Fruit fly (Drosophila melanogaster) whole organism, embryonic: ENCODE data around the gene PIP82.

Experiments used
- CG10431 ChIP-seq: fragments of 200-800 bp; sonication (Bioruptor generic); optimal IDR thresholded peaks from 3 replicates; lab custom pipeline; 2018; ENCODE audit warnings: missing biosample characterization, mild to moderate bottlenecking, missing genetic modification characterization
- CG10654 ChIP-seq: fragments of 200-800 bp; sonication (Bioruptor generic); optimal IDR thresholded peaks from 2 replicates; lab custom pipeline; 2016; ENCODE audit warnings: missing biosample characterization, missing genetic modification characterization
- CG11398 ChIP-seq: fragments of 200-800 bp; sonication (Bioruptor generic); optimal IDR thresholded peaks from 2 replicates; lab custom pipeline; 2016; ENCODE audit warnings: missing biosample characterization, missing genetic modification characterization
- CG12155 ChIP-seq: fragments of 200-800 bp; sonication (Bioruptor generic); optimal IDR thresholded peaks from 3 replicates; lab custom pipeline; 2016; ENCODE audit warnings: missing biosample characterization, missing genetic modification characterization
- CG12299 ChIP-seq: fragments of 200-800 bp; sonication (Bioruptor generic); optimal IDR thresholded peaks from 2 replicates; lab custom pipeline; 2018; ENCODE audit warnings: missing biosample characterization, mild to moderate bottlenecking, missing genetic modification characterization
- CG12744 ChIP-seq: fragments of 200-800 bp; sonication (Bioruptor generic); optimal IDR thresholded peaks from 2 replicates; lab custom pipeline; 2016; ENCODE audit warnings: missing biosample characterization, missing genetic modification characterization
- CG15696 ChIP-seq: fragments of 200-800 bp; sonication (Bioruptor generic); optimal IDR thresholded peaks from 2 replicates; lab custom pipeline; 2019; ENCODE audit warnings: missing biosample characterization, mild to moderate bottlenecking, missing genetic modification characterization, moderate library complexity
- CG1602 ChIP-seq: fragments of 200-800 bp; sonication (Bioruptor generic); optimal IDR thresholded peaks from 3 replicates; lab custom pipeline; 2016; ENCODE audit warnings: missing biosample characterization, missing genetic modification characterization
- CG16815 ChIP-seq: fragments of 200-800 bp; sonication (Bioruptor generic); optimal IDR thresholded peaks from 3 replicates; lab custom pipeline; 2017; ENCODE audit warnings: missing biosample characterization, mild to moderate bottlenecking, missing genetic modification characterization
- CG17912 ChIP-seq: fragments of 200-800 bp; sonication (Bioruptor generic); optimal IDR thresholded peaks from 2 replicates; lab custom pipeline; 2018; ENCODE audit warnings: missing biosample characterization, mild to moderate bottlenecking, missing genetic modification characterization
- CG1792 ChIP-seq: fragments of 200-800 bp; sonication (Bioruptor generic); optimal IDR thresholded peaks from 2 replicates; lab custom pipeline; 2016; ENCODE audit warnings: missing biosample characterization, missing genetic modification characterization
- CG18262 ChIP-seq: fragments of 200-800 bp; optimal IDR thresholded peaks from 3 replicates; lab custom pipeline; 2019; ENCODE audit warnings: missing biosample characterization, mild to moderate bottlenecking, missing genetic modification characterization, moderate library complexity
- CG2875 ChIP-seq: fragments of 200-800 bp; sonication (Bioruptor generic); optimal IDR thresholded peaks from 2 replicates; lab custom pipeline; 2017; ENCODE audit warnings: missing biosample characterization, mild to moderate bottlenecking, missing genetic modification characterization, missing genetic modification reagents
- CG43689 ChIP-seq: fragments of 200-800 bp; sonication (Bioruptor generic); IDR thresholded peaks from 2 replicates; pipeline ENCODE4 v1.3.6; 2022; ENCODE audit warnings: missing biosample characterization, missing genetic modification characterization
- CG4424 ChIP-seq: fragments of 200-800 bp; sonication (Bioruptor generic); optimal IDR thresholded peaks from 3 replicates; lab custom pipeline; 2016; ENCODE audit warnings: missing biosample characterization, missing genetic modification characterization
- CG6683 ChIP-seq: fragments of 200-800 bp; sonication (Bioruptor generic); optimal IDR thresholded peaks from 2 replicates; lab custom pipeline; 2017; ENCODE audit warnings: missing biosample characterization, mild to moderate bottlenecking, missing genetic modification characterization, missing genetic modification reagents
- CG8924 ChIP-seq: fragments of 200-800 bp; optimal IDR thresholded peaks from 3 replicates; lab custom pipeline; 2019; ENCODE audit warnings: missing biosample characterization, mild to moderate bottlenecking, missing genetic modification characterization, moderate library complexity
- CG8944 ChIP-seq: fragments of 200-800 bp; sonication (Bioruptor generic); optimal IDR thresholded peaks from 3 replicates; lab custom pipeline; 2016; ENCODE audit warnings: missing biosample characterization, missing genetic modification characterization
- Dll ChIP-seq: fragments of 200-800 bp; sonication (Bioruptor generic); IDR thresholded peaks from 4 replicates; pipeline ENCODE4 v1.3.6; 2022; ENCODE audit warnings: missing biosample characterization, missing genetic modification characterization; ENCODE audit not compliant: partially characterized antibody
- Drgx ChIP-seq: fragments of 200-800 bp; sonication (Bioruptor generic); IDR thresholded peaks from 2 replicates; pipeline ENCODE4 v1.3.6; 2022; ENCODE audit warnings: missing biosample characterization, missing genetic modification characterization
- Ets65A ChIP-seq: fragments of 200-800 bp; sonication (Bioruptor generic); peaks from one replicate; lab custom pipeline; 2016; ENCODE audit warnings: missing biosample characterization, missing genetic modification characterization
- Hmx ChIP-seq: fragments of 200-800 bp; sonication (Bioruptor generic); optimal IDR thresholded peaks from 2 replicates; lab custom pipeline; 2016; ENCODE audit warnings: missing biosample characterization, missing genetic modification characterization
- MESR4 ChIP-seq: fragments of 200-800 bp; sonication (Bioruptor generic); optimal IDR thresholded peaks from 2 replicates; lab custom pipeline; 2018; ENCODE audit warnings: missing biosample characterization, mild to moderate bottlenecking, missing genetic modification characterization, moderate library complexity
- MTF-1 ChIP-seq: fragments of 200-800 bp; sonication (Bioruptor generic); optimal IDR thresholded peaks from 2 replicates; lab custom pipeline; 2018; ENCODE audit warnings: missing biosample characterization, mild to moderate bottlenecking, missing genetic modification characterization, borderline replicate concordance
- Mes4 ChIP-seq: fragments of 200-800 bp; sonication (Bioruptor generic); optimal IDR thresholded peaks from 2 replicates; lab custom pipeline; 2016; ENCODE audit warnings: missing biosample characterization, missing genetic modification characterization
- NC2α ChIP-seq: fragments of 200-800 bp; sonication (Bioruptor generic); optimal IDR thresholded peaks from 2 replicates; lab custom pipeline; 2016; ENCODE audit warnings: missing biosample characterization, missing genetic modification characterization
- NfI ChIP-seq: fragments of 200-800 bp; sonication (Bioruptor generic); optimal IDR thresholded peaks from 3 replicates; lab custom pipeline; 2018; ENCODE audit warnings: missing biosample characterization, mild to moderate bottlenecking, missing genetic modification characterization, moderate library complexity
- PHDP ChIP-seq: fragments of 200-800 bp; sonication (Bioruptor generic); optimal IDR thresholded peaks from 3 replicates; lab custom pipeline; 2018; ENCODE audit warnings: missing biosample characterization, mild to moderate bottlenecking, missing genetic modification characterization, moderate library complexity
- Scr ChIP-seq: fragments of 200-800 bp; sonication (Bioruptor generic); IDR thresholded peaks from 2 replicates; pipeline ENCODE4 v1.3.6; 2022; ENCODE audit warnings: missing biosample characterization, missing genetic modification characterization; ENCODE audit not compliant: partially characterized antibody
- Six4 ChIP-seq: fragments of 200-800 bp; sonication (Bioruptor generic); optimal IDR thresholded peaks from 2 replicates; lab custom pipeline; 2016; ENCODE audit warnings: missing biosample characterization, missing genetic modification characterization
- Sry-β ChIP-seq: fragments of 200-800 bp; sonication (Bioruptor generic); optimal IDR thresholded peaks from 2 replicates; lab custom pipeline; 2018; ENCODE audit warnings: missing biosample characterization, mild to moderate bottlenecking, missing genetic modification characterization, moderate library complexity
- Sry-δ ChIP-seq: fragments of 200-800 bp; sonication (Bioruptor generic); optimal IDR thresholded peaks from 2 replicates; lab custom pipeline; 2016; ENCODE audit warnings: missing biosample characterization, missing genetic modification characterization
- Taf1 ChIP-seq: fragments of 200-800 bp; sonication (Bioruptor generic); IDR thresholded peaks from 2 replicates; pipeline ENCODE4 v1.3.6; 2022; ENCODE audit warnings: missing biosample characterization, missing genetic modification characterization
- YL-1 ChIP-seq: fragments of 200-800 bp; sonication (Bioruptor generic); optimal IDR thresholded peaks from 3 replicates; lab custom pipeline; 2017; ENCODE audit warnings: missing biosample characterization, mild to moderate bottlenecking, missing genetic modification characterization
- ab ChIP-seq: fragments of 200-800 bp; sonication (Bioruptor generic); optimal IDR thresholded peaks from 2 replicates; lab custom pipeline; 2016; ENCODE audit warnings: missing biosample characterization, missing genetic modification characterization
- bsh ChIP-seq, 2 experiments: fragments of 200-800 bp; sonication (Bioruptor generic); optimal IDR thresholded peaks; 2 replicates each; lab custom pipeline; 2017 to 2018; ENCODE audit warnings: mild to moderate bottlenecking in 2 of 2, missing biosample characterization in 2 of 2, missing genetic modification characterization in 2 of 2, moderate library complexity in 1 of 2
- dati ChIP-seq: fragments of 200-800 bp; sonication (Bioruptor generic); IDR thresholded peaks from 2 replicates; pipeline ENCODE4 v1.3.6; 2022; ENCODE audit warnings: missing biosample characterization, missing genetic modification characterization
- ftz-f1 ChIP-seq: fragments of 200-800 bp; sonication (Bioruptor generic); optimal IDR thresholded peaks from 2 replicates; lab custom pipeline; 2016; ENCODE audit warnings: missing biosample characterization, missing genetic modification characterization
- fu2 ChIP-seq: fragments of 200-800 bp; sonication (Bioruptor generic); optimal IDR thresholded peaks from 2 replicates; lab custom pipeline; 2016; ENCODE audit warnings: missing biosample characterization, missing genetic modification characterization
- jumu ChIP-seq: fragments of 200-800 bp; sonication (Bioruptor generic); optimal IDR thresholded peaks from 3 replicates; lab custom pipeline; 2016; ENCODE audit warnings: missing biosample characterization, missing genetic modification characterization
- nmo ChIP-seq: fragments of 200-800 bp; sonication (Bioruptor generic); optimal IDR thresholded peaks from 2 replicates; lab custom pipeline; 2018; ENCODE audit warnings: missing biosample characterization, mild to moderate bottlenecking, missing genetic modification characterization, moderate library complexity
- ro ChIP-seq: fragments of 200-800 bp; sonication (Bioruptor generic); IDR thresholded peaks from 2 replicates; pipeline ENCODE4 v1.3.6; 2022; ENCODE audit warnings: missing biosample characterization, missing genetic modification characterization
- sim ChIP-seq: fragments of 200-800 bp; sonication (Bioruptor generic); IDR thresholded peaks from 2 replicates; pipeline ENCODE4 v1.3.6; 2022; ENCODE audit warnings: missing biosample characterization, missing genetic modification characterization
- tio ChIP-seq: fragments of 200-800 bp; sonication (Bioruptor generic); optimal IDR thresholded peaks from 2 replicates; lab custom pipeline; 2017; ENCODE audit warnings: missing biosample characterization, missing genetic modification characterization, inconsistent platforms
- tna ChIP-seq: fragments of 200-800 bp; sonication (Bioruptor generic); IDR thresholded peaks from 2 replicates; pipeline ENCODE4 v1.3.6; 2022; ENCODE audit warnings: missing biosample characterization, missing genetic modification characterization; ENCODE audit not compliant: partially characterized antibody
- toy ChIP-seq: fragments of 200-800 bp; sonication (Bioruptor generic); IDR thresholded peaks from 2 replicates; pipeline ENCODE4 v1.3.6; 2022; ENCODE audit warnings: missing biosample characterization, missing genetic modification characterization
- vfl ChIP-seq: fragments of 200-800 bp; sonication (Bioruptor generic); optimal IDR thresholded peaks from 2 replicates; lab custom pipeline; 2016; ENCODE audit warnings: missing biosample characterization, missing genetic modification characterization
- zen ChIP-seq: fragments of 200-800 bp; sonication (Bioruptor generic); optimal IDR thresholded peaks from 3 replicates; lab custom pipeline; 2018; ENCODE audit warnings: missing biosample characterization, mild to moderate bottlenecking, missing genetic modification characterization, moderate library complexity
- zfh1 ChIP-seq: fragments of 200-800 bp; sonication (Bioruptor generic); IDR thresholded peaks from 3 replicates; pipeline ENCODE4 v1.3.6; 2022; ENCODE audit warnings: missing biosample characterization, missing genetic modification characterization

Gene PIP82

DNA sequence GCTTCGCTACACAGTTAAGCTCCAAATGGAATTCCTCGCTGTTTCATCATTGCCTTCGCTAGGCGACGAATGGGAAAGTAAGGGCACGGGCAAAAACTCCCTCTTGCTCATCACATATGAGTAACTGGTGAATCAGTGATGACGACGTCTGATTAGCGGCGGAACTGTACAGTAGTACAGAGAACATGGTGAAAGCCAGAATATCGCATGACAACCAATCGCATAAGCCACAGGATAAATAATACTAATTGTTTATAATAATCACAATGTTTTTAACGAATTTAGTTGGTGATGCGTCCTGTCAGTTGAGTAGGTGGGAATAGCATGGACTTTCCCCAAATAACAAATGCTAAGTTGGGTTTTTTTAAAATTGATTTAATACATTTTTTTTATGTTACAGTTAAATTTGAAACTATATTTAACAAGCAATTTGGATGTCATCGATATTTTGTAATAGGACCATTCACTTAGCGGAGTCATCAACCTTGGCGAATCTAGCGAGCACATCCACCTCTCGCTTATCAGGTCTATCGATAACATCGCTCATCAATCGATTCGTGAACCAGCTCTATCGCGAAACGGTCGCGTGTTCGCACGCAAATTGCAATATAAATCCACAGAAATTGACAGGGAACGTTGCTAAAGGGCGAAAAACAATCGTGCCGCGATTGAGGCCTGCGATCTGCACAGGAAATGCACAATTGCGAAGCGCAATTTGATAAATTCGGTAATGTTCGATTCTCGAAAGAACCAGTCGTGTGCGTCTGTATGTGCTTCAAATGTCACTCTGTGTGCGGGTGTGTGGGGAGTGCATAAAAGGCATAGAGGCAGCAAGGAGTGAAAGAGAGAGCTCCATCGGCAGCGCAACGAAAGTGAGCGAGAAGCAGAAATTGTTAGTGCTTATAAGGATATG, 30.8 kb upstream of the PIP82 start, which contains the start of the genes CG12112 and Trf4-1 (continued):
- TF ChIP-seq tio (GFP tag; lab: Kevin White, UChicago) (peak; percentile 1), MESR4 (GFP tag; lab: Kevin White, UChicago) (peak; percentile 90), CG1792 (GFP tag; lab: Kevin White, UChicago) (no peak), jumu (peak; percentile 14), tna (GFP tag; lab: Robert Waterston, UW) (no peak), CG8944 (GFP tag; lab: Kevin White, UChicago) (no peak), CG8924 (tag; lab: Kevin White, UChicago) (peak; percentile 52), sim (GFP tag; lab: Robert Waterston, UW) (no peak), CG10654 (GFP tag; lab: Kevin White, UChicago) (no peak), Scr (GFP tag; lab: Robert Waterston, UW) (peak; percentile 78), nmo (GFP tag; lab: Kevin White, UChicago) (peak; percentile 44), ab (GFP tag; lab: Kevin White, UChicago) (no peak), bsh (GFP tag; optimal IDR thresholded peaks at IDR 0.05; lab: Kevin White, UChicago) (no peak), CG12744 (GFP tag; lab: Kevin White, UChicago) (no peak), CG17912 (GFP tag; lab: Kevin White, UChicago) (no peak), CG12299 (tag; lab: Kevin White, UChicago) (no peak), CG6683 (GFP tag; lab: Kevin White, UChicago) (no peak), ro (no peak), CG10431 (GFP tag; lab: Kevin White, UChicago) (no peak), vfl (GFP tag; lab: Kevin White, UChicago) (no peak), Drgx (GFP tag; lab: Robert Waterston, UW) (0 out of 2 replicates have a peak, but pooled peaks have one; percentile 7), zfh1 (GFP tag; lab: Robert Waterston, UW) (0 out of 3 replicates have a peak, but pooled peaks have one; percentile 34), Dll (GFP tag; lab: Robert Waterston, UW) (peak; percentile 79), Hmx (GFP tag; lab: Kevin White, UChicago) (no peak), toy (no peak), NC2α (GFP tag; lab: Kevin White, UChicago) (no peak), Taf1 (GFP tag; lab: Robert Waterston, UW) (no peak), CG4424 (GFP tag; lab: Kevin White, UChicago) (no peak), ftz-f1 (GFP tag; lab: Kevin White, UChicago) (no peak), fu2 (GFP tag; lab: Kevin White, UChicago) (no peak), PHDP (tag; lab: Kevin White, UChicago) (no peak), YL-1 (GFP tag; lab: Kevin White, UChicago) (peak; percentile 56), Mes4 (GFP tag; lab: Kevin White, UChicago) (no peak), CG2875 (GFP tag; lab: Kevin White, UChicago) (no peak), Six4 (GFP tag; lab: Kevin White, UChicago) (no peak), dati (GFP tag; lab: Robert Waterston, UW) (no peak), Sry-β (GFP tag; lab: Kevin White, UChicago) (peak; percentile 89), CG16815 (GFP tag; lab: Kevin White, UChicago) (no peak), MTF-1 (GFP tag; lab: Kevin White, UChicago) (no peak), CG11398 (GFP tag; lab: Kevin White, UChicago) (no peak), CG15696 (tag; lab: Kevin White, UChicago) (peak; percentile 7), CG1602 (GFP tag; lab: Kevin White, UChicago) (peak; percentile 7), Ets65A (GFP tag; lab: Kevin White, UChicago) (peak; percentile 66), Sry-δ (GFP tag; lab: Kevin White, UChicago) (peak; percentile 91), NfI (no peak), CG18262 (tag; lab: Kevin White, UChicago) (no peak), CG43689 (GFP tag; lab: Robert Waterston, UW) (no peak), zen (peak; percentile 31), CG12155 (GFP tag; lab: Kevin White, UChicago) (peak; percentile 55)
